Fruit fly (Drosophila melanogaster) whole organism, embryonic: ENCODE measurements around the gene mnd.

Experiments used
- Atf6 ChIP-seq: fragments of 200-800 bp; sonication (Bioruptor generic); IDR thresholded peaks from 2 replicates; pipeline ENCODE4 v1.3.6; 2022; ENCODE audit warnings: missing biosample characterization, missing genetic modification characterization
- Awh ChIP-seq: fragments of 200-800 bp; sonication (Bioruptor generic); IDR thresholded peaks from 2 replicates; pipeline ENCODE4, ENCODE4 v1.3.6; 2022; ENCODE audit warnings: missing biosample characterization, missing genetic modification characterization
- BtbVII ChIP-seq: fragments of 200-800 bp; sonication (Bioruptor generic); optimal IDR thresholded peaks from 3 replicates; lab custom pipeline; 2017; ENCODE audit warnings: missing biosample characterization, mild to moderate bottlenecking, missing genetic modification characterization
- C15 ChIP-seq: fragments of 200-800 bp; sonication (Bioruptor generic); IDR thresholded peaks from 3 replicates; pipeline ENCODE4 v1.3.6; 2022; ENCODE audit warnings: missing biosample characterization, missing genetic modification characterization
- CG10147 ChIP-seq: fragments of 200-800 bp; sonication (Bioruptor generic); optimal IDR thresholded peaks from 2 replicates; lab custom pipeline; 2019; ENCODE audit warnings: missing biosample characterization, mild to moderate bottlenecking, missing genetic modification characterization, moderate library complexity
- CG11398 ChIP-seq: fragments of 200-800 bp; sonication (Bioruptor generic); optimal IDR thresholded peaks from 2 replicates; lab custom pipeline; 2016; ENCODE audit warnings: missing biosample characterization, missing genetic modification characterization
- CG16779 ChIP-seq: fragments of 200-800 bp; sonication (Bioruptor generic); IDR thresholded peaks from 2 replicates; pipeline ENCODE4 v1.3.6; 2022; ENCODE audit warnings: missing biosample characterization, missing genetic modification characterization
- CG16815 ChIP-seq: fragments of 200-800 bp; sonication (Bioruptor generic); optimal IDR thresholded peaks from 3 replicates; lab custom pipeline; 2017; ENCODE audit warnings: missing biosample characterization, mild to moderate bottlenecking, missing genetic modification characterization
- CG17612 ChIP-seq: fragments of 200-800 bp; sonication (Bioruptor generic); IDR thresholded peaks from 2 replicates; pipeline ENCODE4 v1.3.6; 2022; ENCODE audit warnings: missing biosample characterization, missing genetic modification characterization
- CG2199 ChIP-seq: fragments of 200-800 bp; sonication (Bioruptor generic); IDR thresholded peaks from 3 replicates; pipeline ENCODE4 v1.3.6; 2022; ENCODE audit warnings: missing biosample characterization, missing genetic modification characterization
- CG3065 ChIP-seq: fragments of 200-800 bp; sonication (Bioruptor generic); optimal IDR thresholded peaks from 2 replicates; lab custom pipeline; 2016; ENCODE audit warnings: missing biosample characterization, missing genetic modification characterization
- CG3407 ChIP-seq: fragments of 200-800 bp; sonication (Bioruptor generic); optimal IDR thresholded peaks from 2 replicates; lab custom pipeline; 2018; ENCODE audit warnings: missing biosample characterization, mild to moderate bottlenecking, missing genetic modification characterization
- CG7963 ChIP-seq: fragments of 200-800 bp; sonication (Bioruptor generic); IDR thresholded peaks from 3 replicates; pipeline ENCODE4 v1.3.6; 2022; ENCODE audit warnings: missing biosample characterization, missing genetic modification characterization; ENCODE audit not compliant: partially characterized antibody
- CG9609 ChIP-seq: fragments of 200-800 bp; sonication (Bioruptor generic); optimal IDR thresholded peaks from 3 replicates; lab custom pipeline; 2016; ENCODE audit warnings: missing biosample characterization, missing genetic modification characterization
- CTCF ChIP-seq: fragments of 200-800 bp; sonication (Bioruptor generic); optimal IDR thresholded peaks from 2 replicates; lab custom pipeline; 2017; ENCODE audit warnings: missing biosample characterization, mild to moderate bottlenecking, missing genetic modification characterization, moderate library complexity
- Chrac-16 ChIP-seq: fragments of 200-800 bp; sonication (Bioruptor generic); optimal IDR thresholded peaks from 3 replicates; lab custom pipeline; 2016; ENCODE audit warnings: missing biosample characterization, missing genetic modification characterization
- CkIIα-i1 ChIP-seq: fragments of 200-800 bp; sonication (Bioruptor generic); IDR thresholded peaks from 2 replicates; pipeline ENCODE4 v1.3.6; 2022; ENCODE audit warnings: missing biosample characterization, missing genetic modification characterization
- D ChIP-seq, 2 experiments: fragments of 200-800 bp in 1 of 2; fragments of >200 bp in 1 of 2; sonication (Bioruptor generic) in 1 of 2; optimal IDR thresholded peaks; 2 replicates in 1 of 2; 3 replicates in 1 of 2; lab custom pipeline; 2017; ENCODE audit warnings: mild to moderate bottlenecking in 1 of 2, missing biosample characterization in 1 of 2, missing genetic modification characterization in 1 of 2, missing genetic modification reagents in 1 of 2
- Fer2 ChIP-seq: fragments of 200-800 bp; sonication (Bioruptor generic); optimal IDR thresholded peaks from 2 replicates; lab custom pipeline; 2018; ENCODE audit warnings: missing biosample characterization, mild to moderate bottlenecking, missing genetic modification characterization, moderate library complexity
- Gsc ChIP-seq: fragments of 200-800 bp; sonication (Bioruptor generic); IDR thresholded peaks from 2 replicates; pipeline ENCODE4 v1.3.6; 2022; ENCODE audit warnings: missing biosample characterization, missing genetic modification characterization
- HHEX ChIP-seq: fragments of 200-800 bp; sonication (Bioruptor generic); optimal IDR thresholded peaks from 3 replicates; lab custom pipeline; 2017; ENCODE audit warnings: missing biosample characterization, mild to moderate bottlenecking, missing genetic modification characterization, missing genetic modification reagents
- Hr3 ChIP-seq: fragments of 200-800 bp; sonication (Bioruptor generic); optimal IDR thresholded peaks from 3 replicates; lab custom pipeline; 2016; ENCODE audit warnings: missing biosample characterization, missing genetic modification characterization
- Kr ChIP-seq: fragments of 200-800 bp; sonication (Bioruptor generic); optimal IDR thresholded peaks from 2 replicates; lab custom pipeline; 2017; ENCODE audit warnings: missing biosample characterization, mild to moderate bottlenecking, missing genetic modification characterization
- Lim3 ChIP-seq: fragments of 200-800 bp; sonication (Bioruptor generic); IDR thresholded peaks from 2 replicates; pipeline ENCODE4 v1.3.6; 2022; ENCODE audit warnings: missing biosample characterization, missing genetic modification characterization
- MBD-R2 ChIP-seq: fragments of 200-800 bp; sonication (Bioruptor generic); IDR thresholded peaks from 2 replicates; pipeline ENCODE4 v1.3.6; 2022; ENCODE audit warnings: missing biosample characterization, missing genetic modification characterization
- NC2α ChIP-seq: fragments of 200-800 bp; sonication (Bioruptor generic); optimal IDR thresholded peaks from 2 replicates; lab custom pipeline; 2016; ENCODE audit warnings: missing biosample characterization, missing genetic modification characterization
- Nf-YB ChIP-seq: fragments of 200-800 bp; sonication (Bioruptor generic); optimal IDR thresholded peaks from 3 replicates; lab custom pipeline; 2019; ENCODE audit warnings: missing biosample characterization, mild to moderate bottlenecking, missing genetic modification characterization, moderate library complexity
- Nf-YC ChIP-seq: fragments of 200-800 bp; optimal IDR thresholded peaks from 3 replicates; lab custom pipeline; 2019; ENCODE audit warnings: missing biosample characterization, mild to moderate bottlenecking, missing genetic modification characterization, moderate library complexity
- Six4 ChIP-seq: fragments of 200-800 bp; sonication (Bioruptor generic); optimal IDR thresholded peaks from 2 replicates; lab custom pipeline; 2016; ENCODE audit warnings: missing biosample characterization, missing genetic modification characterization
- Usf ChIP-seq: fragments of 200-800 bp; sonication (Bioruptor generic); optimal IDR thresholded peaks from 2 replicates; lab custom pipeline; 2017; ENCODE audit warnings: missing genotype, missing biosample characterization, missing genetic modification characterization
- Vsx1 ChIP-seq: fragments of 200-800 bp; sonication (Bioruptor generic); optimal IDR thresholded peaks from 2 replicates; lab custom pipeline; 2017; ENCODE audit warnings: missing biosample characterization, mild to moderate bottlenecking, missing genetic modification characterization, missing genetic modification reagents
- YL-1 ChIP-seq: fragments of 200-800 bp; sonication (Bioruptor generic); optimal IDR thresholded peaks from 3 replicates; lab custom pipeline; 2017; ENCODE audit warnings: missing biosample characterization, mild to moderate bottlenecking, missing genetic modification characterization
- abd-A ChIP-seq: fragments of 200-800 bp; sonication (Bioruptor generic); optimal IDR thresholded peaks from 3 replicates; lab custom pipeline; 2019; ENCODE audit warnings: missing biosample characterization, mild to moderate bottlenecking, missing genetic modification characterization, moderate library complexity
- amos ChIP-seq: fragments of 200-800 bp; sonication (Bioruptor generic); IDR thresholded peaks from 2 replicates; pipeline ENCODE4 v1.3.6; 2022; ENCODE audit warnings: missing biosample characterization, missing genetic modification characterization; ENCODE audit not compliant: partially characterized antibody
- ap ChIP-seq: fragments of 200-800 bp; sonication (Bioruptor generic); IDR thresholded peaks from 2 replicates; pipeline ENCODE4 v1.3.6; 2022; ENCODE audit warnings: missing biosample characterization, missing genetic modification characterization
- ara ChIP-seq: fragments of 200-800 bp; sonication (Bioruptor generic); IDR thresholded peaks from 2 replicates; pipeline ENCODE4 v1.3.6; 2022; ENCODE audit warnings: missing biosample characterization, missing genetic modification characterization
- bsh ChIP-seq, 2 experiments: fragments of 200-800 bp; sonication (Bioruptor generic); optimal IDR thresholded peaks; 2 replicates each; lab custom pipeline; 2017 to 2018; ENCODE audit warnings: mild to moderate bottlenecking in 2 of 2, missing biosample characterization in 2 of 2, missing genetic modification characterization in 2 of 2, moderate library complexity in 1 of 2
- chm ChIP-seq: fragments of 200-800 bp; sonication (Bioruptor generic); IDR thresholded peaks from 2 replicates; pipeline ENCODE4 v1.3.6; 2022; ENCODE audit warnings: missing biosample characterization, missing genetic modification characterization
- crc ChIP-seq: fragments of 200-800 bp; sonication (Bioruptor generic); optimal IDR thresholded peaks from 2 replicates; lab custom pipeline; 2016; ENCODE audit warnings: missing biosample characterization, missing genetic modification characterization
- dan ChIP-seq: fragments of 200-800 bp; sonication (Bioruptor generic); IDR thresholded peaks from 2 replicates; pipeline ENCODE4 v1.3.6; 2022; ENCODE audit warnings: missing biosample characterization, missing genetic modification characterization
- fd3F ChIP-seq: fragments of 200-800 bp; sonication (Bioruptor generic); optimal IDR thresholded peaks from 2 replicates; lab custom pipeline; 2018; ENCODE audit warnings: missing biosample characterization, mild to moderate bottlenecking, missing genetic modification characterization, moderate library complexity
- her ChIP-seq: fragments of 200-800 bp; sonication (Bioruptor generic); optimal IDR thresholded peaks from 2 replicates; lab custom pipeline; 2016; ENCODE audit warnings: missing biosample characterization, missing genetic modification characterization
- maf-S ChIP-seq: fragments of 200-800 bp; sonication (Bioruptor generic); optimal IDR thresholded peaks from 2 replicates; lab custom pipeline; 2016; ENCODE audit warnings: missing biosample characterization, missing genetic modification characterization
- mld ChIP-seq: fragments of 200-800 bp; sonication (Bioruptor generic); IDR thresholded peaks from 3 replicates; pipeline ENCODE4 v1.3.6; 2022; ENCODE audit warnings: missing biosample characterization, missing genetic modification characterization; ENCODE audit not compliant: partially characterized antibody
- pros ChIP-seq: fragments of 200-800 bp; sonication (Bioruptor generic); optimal IDR thresholded peaks from 3 replicates; lab custom pipeline; 2019; ENCODE audit warnings: missing biosample characterization, mild to moderate bottlenecking, missing genetic modification characterization, moderate library complexity
- shn ChIP-seq: fragments of 200-800 bp; sonication (Bioruptor generic); optimal IDR thresholded peaks from 3 replicates; lab custom pipeline; 2016; ENCODE audit warnings: missing biosample characterization, missing genetic modification characterization
- tio ChIP-seq: fragments of 200-800 bp; sonication (Bioruptor generic); optimal IDR thresholded peaks from 2 replicates; lab custom pipeline; 2017; ENCODE audit warnings: missing biosample characterization, missing genetic modification characterization, inconsistent platforms
- zen ChIP-seq: fragments of 200-800 bp; sonication (Bioruptor generic); optimal IDR thresholded peaks from 3 replicates; lab custom pipeline; 2018; ENCODE audit warnings: missing biosample characterization, mild to moderate bottlenecking, missing genetic modification characterization, moderate library complexity
- zf30C ChIP-seq: fragments of 200-800 bp; sonication (Bioruptor generic); optimal IDR thresholded peaks from 3 replicates; lab custom pipeline; 2018; ENCODE audit warnings: missing biosample characterization, mild to moderate bottlenecking, missing genetic modification characterization
- zfh1 ChIP-seq: fragments of 200-800 bp; sonication (Bioruptor generic); IDR thresholded peaks from 3 replicates; pipeline ENCODE4 v1.3.6; 2022; ENCODE audit warnings: missing biosample characterization, missing genetic modification characterization

Gene mnd

dm6 chr3L:14958613-14959327 is 26.1 kb upstream of the mnd start (continued):
- no peak for TF ChIP-seq CG9609 (GFP tag; lab: Kevin White, UChicago)
- TF ChIP-seq CkIIα-i1 (GFP tag; lab: Robert Waterston, UW), result no peak
- no peak for TF ChIP-seq CG11398 (GFP tag; lab: Kevin White, UChicago)
- no peak for TF ChIP-seq CG10147
- TF ChIP-seq dan (GFP tag; lab: Robert Waterston, UW), result no peak
- TF ChIP-seq CG3065 (GFP tag; lab: Kevin White, UChicago), result no peak
- no peak for TF ChIP-seq Nf-YB (GFP tag; lab: Kevin White, UChicago)
- TF ChIP-seq crc (GFP tag; lab: Kevin White, UChicago), result no peak
- no peak for TF ChIP-seq BtbVII (GFP tag; lab: Kevin White, UChicago)
- no peak for TF ChIP-seq tio (GFP tag; lab: Kevin White, UChicago)
- TF ChIP-seq mld (GFP tag; lab: Robert Waterston, UW), result no peak
- no peak for TF ChIP-seq Awh (GFP tag; lab: Robert Waterston, UW)
- no peak for TF ChIP-seq CG3407 (GFP tag; lab: Kevin White, UChicago)
- TF ChIP-seq, all 482 proteins: peak for 14

- TF ChIP-seq zen (peak; percentile 89), maf-S (GFP tag; lab: Kevin White, UChicago) (no peak), ara (GFP tag; lab: Robert Waterston, UW) (no peak), her (no peak), Six4 (peak; percentile 21), D (optimal IDR thresholded peaks at IDR 0.05; lab: Kevin White, UChicago) (peak; percentile 98), D (GFP tag; optimal IDR thresholded peaks at IDR 0.05; lab: Kevin White, UChicago) (peak; percentile 12), Atf6 (GFP tag; lab: Robert Waterston, UW) (no peak), MBD-R2 (GFP tag; lab: Robert Waterston, UW) (no peak), fd3F (GFP tag; lab: Kevin White, UChicago) (no peak), CG16815 (GFP tag; lab: Kevin White, UChicago) (no peak), CG17612 (GFP tag; lab: Robert Waterston, UW) (no peak), CG7963 (GFP tag; lab: Robert Waterston, UW) (no peak), Usf (GFP tag; lab: Kevin White, UChicago) (no peak), YL-1 (GFP tag; lab: Kevin White, UChicago) (no peak), Vsx1 (no peak), Gsc (GFP tag; lab: Robert Waterston, UW) (no peak), Nf-YC (tag; lab: Kevin White, UChicago) (no peak), ap (GFP tag; lab: Robert Waterston, UW) (no peak), abd-A (tag; lab: Kevin White, UChicago) (no peak), shn (GFP tag; lab: Kevin White, UChicago) (no peak), Lim3 (no peak), CG16779 (GFP tag; lab: Robert Waterston, UW) (no peak), CTCF (GFP tag; lab: Kevin White, UChicago) (no peak), CG2199 (GFP tag; lab: Robert Waterston, UW) (peak; percentile 71; the same call in 1 of the 3 replicates), chm (no peak), Fer2 (tag; lab: Kevin White, UChicago) (no peak), zf30C (no peak), HHEX (GFP tag; lab: Kevin White, UChicago) (no peak), bsh (GFP tag; optimal IDR thresholded peaks at IDR 0.05; lab: Kevin White, UChicago) (no peak), Kr (GFP tag; lab: Kevin White, UChicago) (peak; percentile 5), Hr3 (GFP tag; lab: Kevin White, UChicago) (no peak), pros (peak; percentile 80), zfh1 (GFP tag; lab: Robert Waterston, UW) (no peak), amos (GFP tag; lab: Robert Waterston, UW) (no peak), C15 (no peak), Chrac-16 (GFP tag; lab: Kevin White, UChicago) (no peak), NC2α (GFP tag; lab: Kevin White, UChicago) (no peak)
These were observed 24.4 kb upstream of the mnd start for dm6 chr3L:14960549-14960948.
